6 worm cellular contexts compared by ENCODE assay signal in the genomic region with DNA sequence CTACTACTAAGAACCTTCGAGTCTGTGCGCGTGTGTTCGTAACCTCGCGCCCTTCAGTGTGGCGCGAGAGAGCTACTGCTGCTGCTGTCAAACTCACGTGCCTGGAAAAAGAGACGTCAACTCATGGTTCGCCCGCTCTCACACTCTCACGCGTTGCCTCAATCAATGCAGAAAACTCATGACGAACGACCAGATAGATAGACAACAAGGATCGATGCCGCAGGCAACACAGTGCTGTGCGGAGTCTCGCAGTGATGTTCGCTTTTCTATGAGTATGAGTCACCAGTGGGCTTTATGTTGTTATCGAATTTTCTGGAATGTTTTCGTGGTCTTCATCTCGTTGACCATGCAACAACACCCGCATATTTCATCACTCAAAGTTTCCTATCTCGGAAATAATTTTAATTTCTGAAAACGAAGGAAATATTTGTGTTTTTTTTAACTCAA.
TF ChIP-seq lines count a peak whose summit lies in the region.

No protein-coding gene starts in this region.

TF ChIP-seq in whole organism, L1 larva, 84 proteins besides CTCF, POLR2A, EP300 and RAD21 (continues in another document):
- peak; percentile 34 to 82 for TF ChIP-seq lin-35 (GFP tag; optimal IDR thresholded peaks at IDR 0.05; lab: Kevin White, UChicago)
- TF ChIP-seq jun-1 (tag; optimal IDR thresholded peaks at IDR 0.05; lab: Kevin White, UChicago), result peak; percentile 71
- peak; percentile 71 for TF ChIP-seq nhr-47 (tag; optimal IDR thresholded peaks at IDR 0.05; lab: Kevin White, UChicago)
- peak; percentile 67 for TF ChIP-seq ztf-4 (tag; optimal IDR thresholded peaks at IDR 0.05; lab: Kevin White, UChicago)
- peak; percentile 75 for TF ChIP-seq nhr-20 (tag; optimal IDR thresholded peaks at IDR 0.05; lab: Kevin White, UChicago)
- TF ChIP-seq egl-13 (tag; optimal IDR thresholded peaks at IDR 0.05; lab: Kevin White, UChicago), result peak; percentile 55
- TF ChIP-seq tbx-2 (tag; optimal IDR thresholded peaks at IDR 0.05; lab: Kevin White, UChicago), result peak; percentile 49
- TF ChIP-seq unc-130 (tag; optimal IDR thresholded peaks at IDR 0.05; lab: Kevin White, UChicago), result peak; percentile 39
- peak; percentile 21 for TF ChIP-seq mef-2 (tag; optimal IDR thresholded peaks at IDR 0.05; lab: Kevin White, UChicago)
- peak; percentile 93 for TF ChIP-seq nhr-71 (tag; optimal IDR thresholded peaks at IDR 0.05; lab: Kevin White, UChicago)
- TF ChIP-seq elt-2 (tag; optimal IDR thresholded peaks at IDR 0.05; lab: Kevin White, UChicago), result peak; percentile 25
- TF ChIP-seq unc-30 (tag; optimal IDR thresholded peaks at IDR 0.05; lab: Kevin White, UChicago), result no peak
- TF ChIP-seq skn-1 (tag; optimal IDR thresholded peaks at IDR 0.05; lab: Kevin White, UChicago), result peak; percentile 10
- TF ChIP-seq C04F5.9 (tag; optimal IDR thresholded peaks at IDR 0.05; lab: Kevin White, UChicago), result peak; percentile 49

TF ChIP-seq in whole organism, L2 larva, 48 proteins besides CTCF, POLR2A, EP300 and RAD21 (continues in another document):
- no peak for TF ChIP-seq nhr-25 (tag; optimal IDR thresholded peaks at IDR 0.05; lab: Kevin White, UChicago)
- TF ChIP-seq peb-1 (tag; optimal IDR thresholded peaks at IDR 0.05; lab: Kevin White, UChicago), result no peak
- no peak for TF ChIP-seq elt-3 (tag; optimal IDR thresholded peaks at IDR 0.05; lab: Kevin White, UChicago)
- no peak for TF ChIP-seq mbf-1 (tag; optimal IDR thresholded peaks at IDR 0.05; lab: Kevin White, UChicago)
- peak; percentile 93 for TF ChIP-seq C34F6.9 (tag; optimal IDR thresholded peaks at IDR 0.05; lab: Kevin White, UChicago)
- no peak for TF ChIP-seq ZK546.5 (tag; optimal IDR thresholded peaks at IDR 0.05; lab: Kevin White, UChicago)
- no peak for TF ChIP-seq unc-39 (tag; optimal IDR thresholded peaks at IDR 0.05; lab: Kevin White, UChicago)
- TF ChIP-seq lsy-2 (tag; optimal IDR thresholded peaks at IDR 0.05; lab: Kevin White, UChicago), result peak; percentile 9 to 83
- peak; percentile 51 for TF ChIP-seq nhr-10 (tag; optimal IDR thresholded peaks at IDR 0.05; lab: Kevin White, UChicago)
- peak; percentile 2 for TF ChIP-seq blmp-1 (tag; optimal IDR thresholded peaks at IDR 0.05; lab: Kevin White, UChicago; ENCODE audit: insufficient read depth)
- peak; percentile 72 for TF ChIP-seq ama-1 (optimal IDR thresholded peaks at IDR 0.05; lab: Kevin White, UChicago)
- TF ChIP-seq crh-2 (tag; optimal IDR thresholded peaks at IDR 0.05; lab: Kevin White, UChicago), result peak; percentile 58
- no peak for TF ChIP-seq snpc-4 (tag; optimal IDR thresholded peaks at IDR 0.05; lab: Kevin White, UChicago)
- TF ChIP-seq gmeb-1 (tag; optimal IDR thresholded peaks at IDR 0.05; lab: Kevin White, UChicago), result peak; percentile 3
- no peak for TF ChIP-seq nhr-11 (tag; optimal IDR thresholded peaks at IDR 0.05; lab: Kevin White, UChicago)

TF ChIP-seq in whole organism, L3 larva, 47 proteins besides CTCF, POLR2A, EP300 and RAD21 (continues in another document):
- TF ChIP-seq pha-4 (tag; optimal IDR thresholded peaks at IDR 0.05; lab: Kevin White, UChicago) (peak; percentile 53), hmg-11 (tag; optimal IDR thresholded peaks at IDR 0.05; lab: Kevin White, UChicago) (peak; percentile 62), elt-2 (tag; optimal IDR thresholded peaks at IDR 0.05; lab: Kevin White, UChicago) (peak; percentile 81), nhr-25 (tag; optimal IDR thresholded peaks at IDR 0.05; lab: Kevin White, UChicago) (no peak), nfya-1 (tag; optimal IDR thresholded peaks at IDR 0.05; lab: Kevin White, UChicago; ENCODE audit: insufficient read depth) (peak; percentile 76), pqm-1 (tag; optimal IDR thresholded peaks at IDR 0.05; lab: Kevin White, UChicago) (peak; percentile 75), elt-3 (tag; optimal IDR thresholded peaks at IDR 0.05; lab: Kevin White, UChicago) (no peak), nhr-28 (tag; optimal IDR thresholded peaks at IDR 0.05; lab: Kevin White, UChicago) (no peak), fos-1 (tag; optimal IDR thresholded peaks at IDR 0.05; lab: Kevin White, UChicago) (peak; percentile 58), nhr-23 (tag; optimal IDR thresholded peaks at IDR 0.05; lab: Kevin White, UChicago) (no peak), lsy-12 (tag; optimal IDR thresholded peaks at IDR 0.05; lab: Kevin White, UChicago) (peak; percentile 70), fkh-2 (tag; optimal IDR thresholded peaks at IDR 0.05; lab: Kevin White, UChicago) (no peak), ceh-9 (tag; optimal IDR thresholded peaks at IDR 0.05; lab: Kevin White, UChicago) (no peak), eor-1 (tag; optimal IDR thresholded peaks at IDR 0.05; lab: Kevin White, UChicago) (no peak), mml-1 (tag; optimal IDR thresholded peaks at IDR 0.05; lab: Kevin White, UChicago) (no peak)

TF ChIP-seq in whole organism, L4 larva, 104 proteins besides CTCF, POLR2A, EP300 and RAD21 (continues in another document):
- TF ChIP-seq nhr-6 (tag; optimal IDR thresholded peaks at IDR 0.05; lab: Kevin White, UChicago), result peak; percentile 33
- TF ChIP-seq lin-38 (GFP tag; IDR thresholded peaks at IDR 0.05; lab: Robert Waterston, UW), result peak; percentile 40
- TF ChIP-seq fkh-10 (GFP tag; optimal IDR thresholded peaks at IDR 0.05; lab: Kevin White, UChicago), result peak; percentile 75
- no peak for TF ChIP-seq zip-11 (GFP tag; IDR thresholded peaks at IDR 0.05; lab: Robert Waterston, UW)
- peak; percentile 58 for TF ChIP-seq F37D6.2 (tag; optimal IDR thresholded peaks at IDR 0.05; lab: Kevin White, UChicago)
- TF ChIP-seq unc-62 (GFP tag; optimal IDR thresholded peaks at IDR 0.05 in 1 of 2; lab: Kevin White, UChicago), result peak; percentile 61 to 100
- TF ChIP-seq unc-62 (tag; optimal IDR thresholded peaks at IDR 0.05; lab: Kevin White, UChicago), result peak; percentile 76
- TF ChIP-seq attf-4 (tag; optimal IDR thresholded peaks at IDR 0.05; lab: Kevin White, UChicago), result no peak
- TF ChIP-seq ceh-44 (GFP tag; IDR thresholded peaks at IDR 0.05; lab: Robert Waterston, UW), result no peak
- TF ChIP-seq mep-1 (tag; optimal IDR thresholded peaks at IDR 0.05; lab: Kevin White, UChicago), result peak; percentile 81
- TF ChIP-seq rbr-2 (tag; optimal IDR thresholded peaks at IDR 0.05; lab: Kevin White, UChicago), result peak; percentile 82
- no peak for TF ChIP-seq vab-7 (GFP tag; IDR thresholded peaks at IDR 0.05; lab: Robert Waterston, UW)
- TF ChIP-seq lin-15B (tag; optimal IDR thresholded peaks at IDR 0.05; lab: Kevin White, UChicago), result no peak
- peak; percentile 34 for TF ChIP-seq spr-1 (tag; optimal IDR thresholded peaks at IDR 0.05; lab: Kevin White, UChicago)
- no peak for TF ChIP-seq daf-12 (tag; optimal IDR thresholded peaks at IDR 0.05; lab: Kevin White, UChicago)
- TF ChIP-seq nhr-11 (tag; optimal IDR thresholded peaks at IDR 0.05; lab: Kevin White, UChicago), result peak; percentile 91

TF ChIP-seq in whole organism, late embryonic, 69 proteins besides CTCF, POLR2A, EP300 and RAD21:
- peak; percentile 79 for TF ChIP-seq unc-55 (GFP tag; optimal IDR thresholded peaks at IDR 0.05; lab: Kevin White, UChicago)
- TF ChIP-seq ets-4 (tag; optimal IDR thresholded peaks at IDR 0.05; lab: Kevin White, UChicago), result no peak
- no peak for TF ChIP-seq F13H6.1 (tag; optimal IDR thresholded peaks at IDR 0.05; lab: Kevin White, UChicago)
- peak; percentile 21 for TF ChIP-seq ceh-18 (tag; optimal IDR thresholded peaks at IDR 0.05; lab: Kevin White, UChicago)
- peak; percentile 71 for TF ChIP-seq hlh-30 (tag; optimal IDR thresholded peaks at IDR 0.05; lab: Kevin White, UChicago; ENCODE audit: insufficient read depth)
- no peak for TF ChIP-seq ceh-45 (GFP tag; IDR thresholded peaks at IDR 0.05; lab: Robert Waterston, UW)
- no peak for TF ChIP-seq ceh-6 (GFP tag; optimal IDR thresholded peaks at IDR 0.05; lab: Kevin White, UChicago)

TF ChIP-seq in whole organism, young adult, 124 proteins besides CTCF, POLR2A, EP300 and RAD21 (continues in another document):
- peak; percentile 76 for TF ChIP-seq attf-5 (GFP tag; optimal IDR thresholded peaks at IDR 0.05; lab: Kevin White, UChicago)
- peak; percentile 61; the same call in 1 of the 2 replicates for TF ChIP-seq egrh-3 (GFP tag; IDR thresholded peaks at IDR 0.05; lab: Robert Waterston, UW)
- TF ChIP-seq ztf-18 (tag; optimal IDR thresholded peaks at IDR 0.05; lab: Kevin White, UChicago), result peak; percentile 45
- TF ChIP-seq lin-40 (tag; optimal IDR thresholded peaks at IDR 0.05; lab: Kevin White, UChicago), result peak; percentile 86
- peak; percentile 71 for TF ChIP-seq pha-4 (tag; optimal IDR thresholded peaks at IDR 0.05; lab: Kevin White, UChicago)
- peak; percentile 62 for TF ChIP-seq cebp-1 (GFP tag; IDR thresholded peaks at IDR 0.05; lab: Robert Waterston, UW)
- TF ChIP-seq cebp-1 (tag; optimal IDR thresholded peaks at IDR 0.05; lab: Kevin White, UChicago), result peak; percentile 92
- peak; percentile 25; the same call in 1 of the 2 replicates for TF ChIP-seq F33H1.4 (GFP tag; IDR thresholded peaks at IDR 0.05; lab: Robert Waterston, UW)
- no peak for TF ChIP-seq xnd-1 (tag; optimal IDR thresholded peaks at IDR 0.05; lab: Kevin White, UChicago)
- no peak for TF ChIP-seq attf-3 (GFP tag; conservative IDR thresholded peaks at IDR 0.05; lab: Robert Waterston, UW)
- TF ChIP-seq die-1 (tag; optimal IDR thresholded peaks at IDR 0.05; lab: Kevin White, UChicago), result no peak
- TF ChIP-seq lin-26 (GFP tag; IDR thresholded peaks at IDR 0.05; lab: Robert Waterston, UW), result peak; percentile 80
- TF ChIP-seq nhr-27 (tag; optimal IDR thresholded peaks at IDR 0.05; lab: Kevin White, UChicago), result no peak
- no peak for TF ChIP-seq nfya-2 (GFP tag; IDR thresholded peaks at IDR 0.05; lab: Robert Waterston, UW)
- TF ChIP-seq akir-1 (GFP tag; optimal IDR thresholded peaks at IDR 0.05; lab: Kevin White, UChicago), result no peak
- TF ChIP-seq tbp1 (GFP tag; optimal IDR thresholded peaks at IDR 0.05; lab: Kevin White, UChicago), result peak; percentile 63
- TF ChIP-seq F22D6.2 (tag; optimal IDR thresholded peaks at IDR 0.05; lab: Kevin White, UChicago), result no peak
- TF ChIP-seq lag-1 (GFP tag; IDR thresholded peaks at IDR 0.05; lab: Robert Waterston, UW), result no peak; the same call in 1 of the 2 replicates
- TF ChIP-seq F57C9.4 (tag; optimal IDR thresholded peaks at IDR 0.05; lab: Kevin White, UChicago), result no peak
- no peak for TF ChIP-seq lsy-27 (tag; optimal IDR thresholded peaks at IDR 0.05; lab: Kevin White, UChicago; ENCODE audit: borderline replicate concordance, insufficient read depth)
- TF ChIP-seq ceh-27 (GFP tag; optimal IDR thresholded peaks at IDR 0.05; lab: Kevin White, UChicago), result peak; percentile 75
- no peak for TF ChIP-seq B0261.1 (tag; optimal IDR thresholded peaks at IDR 0.05; lab: Kevin White, UChicago)
- TF ChIP-seq rpc-1 (optimal IDR thresholded peaks at IDR 0.05; lab: Kevin White, UChicago), result no peak
- TF ChIP-seq rpc-1 (tag; optimal IDR thresholded peaks at IDR 0.05; lab: Kevin White, UChicago), result no peak
- 0 out of 2 replicates have a peak, but pooled peaks have one; percentile 72 for TF ChIP-seq bed-1 (GFP tag; IDR thresholded peaks at IDR 0.05; lab: Robert Waterston, UW)
- peak; percentile 93; the same call in 1 of the 2 replicates for TF ChIP-seq let-526 (GFP tag; IDR thresholded peaks at IDR 0.05; lab: Robert Waterston, UW)
- TF ChIP-seq nhr-90 (tag; optimal IDR thresholded peaks at IDR 0.05; lab: Kevin White, UChicago), result peak; percentile 76
